Worm (Caenorhabditis elegans): ENCODE measurements around the gene lap-2.

lap-2 gene

DNA sequence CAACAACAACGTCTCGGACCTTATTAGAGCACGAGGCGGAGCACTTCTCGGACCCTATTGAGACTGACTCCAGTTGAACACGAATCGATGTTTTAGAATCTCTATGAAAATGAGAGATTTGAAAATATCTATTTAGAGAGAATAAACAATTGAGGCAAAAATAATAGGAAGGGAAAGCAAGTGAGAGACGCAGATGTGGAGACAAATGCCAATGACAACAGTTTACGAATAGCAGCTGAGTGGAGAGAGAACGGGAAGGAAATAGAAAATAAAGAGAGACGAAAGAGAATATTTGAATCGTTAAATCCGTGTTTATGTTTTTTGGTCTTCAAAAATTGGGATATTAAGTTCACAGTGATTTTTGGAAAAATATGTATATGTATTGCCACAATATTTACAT, 33.7 kb upstream of the lap-2 start (continued):
- peak; percentile 37 for TF ChIP-seq nhr-129 (tag; optimal IDR thresholded peaks at IDR 0.05)
- no peak for TF ChIP-seq nhr-21 (tag; optimal IDR thresholded peaks at IDR 0.05)

DNA sequence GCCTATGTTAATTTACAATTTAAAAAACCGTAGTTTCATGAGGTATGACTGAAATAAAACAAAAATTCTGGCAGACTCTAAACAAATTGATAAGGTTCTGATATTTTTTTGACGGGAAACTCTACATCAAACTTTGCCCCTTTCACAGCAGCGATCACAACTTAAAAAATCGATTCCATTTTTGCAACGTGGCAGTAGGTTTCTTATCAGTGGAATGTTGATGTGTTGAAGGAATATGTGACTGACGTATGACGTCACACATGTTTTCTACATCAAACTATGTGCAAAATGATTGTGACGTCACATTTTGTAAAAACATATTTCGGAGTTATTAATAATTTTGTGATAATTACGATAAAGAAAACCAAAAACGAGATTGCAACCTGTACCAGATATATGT, 31.6 kb upstream of the lap-2 start:
- TF ChIP-seq elt-1 (tag; optimal IDR thresholded peaks at IDR 0.05) (no peak), gmeb-1 (tag; optimal IDR thresholded peaks at IDR 0.05) (peak; percentile 22), crh-2 (tag; optimal IDR thresholded peaks at IDR 0.05) (peak; percentile 92), F13H6.1 (tag; optimal IDR thresholded peaks at IDR 0.05) (peak; percentile 42), aly-2 (tag; optimal IDR thresholded peaks at IDR 0.05) (no peak), fos-1 (tag; optimal IDR thresholded peaks at IDR 0.05) (peak; percentile 28), sma-9 (GFP tag; optimal IDR thresholded peaks at IDR 0.05) (peak; percentile 78), sma-9 (tag; optimal IDR thresholded peaks at IDR 0.05) (no peak)

DNA sequence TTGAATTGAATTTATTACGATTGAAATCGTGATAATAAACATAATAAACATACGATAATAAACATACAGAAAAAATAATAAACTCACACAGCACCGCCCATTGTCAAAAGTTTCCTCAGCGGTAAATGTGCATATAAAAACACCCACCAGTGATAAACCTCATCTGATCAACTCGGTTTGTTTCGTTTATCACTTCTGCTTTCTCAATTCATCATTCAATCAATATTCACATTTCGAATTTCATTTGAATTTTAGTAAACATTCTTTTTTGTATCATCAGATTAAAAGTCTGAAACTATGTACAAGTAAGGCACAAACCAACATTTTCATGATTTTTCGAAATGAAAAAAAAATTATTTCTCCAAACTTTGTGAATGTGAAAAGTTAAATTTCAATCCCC, 30.4 kb upstream of the lap-2 start, which contains the start of gene try-10:
TSS of gene try-10 (minus strand) at position 101 of the 400 bp plus-strand sequence.
- TF ChIP-seq blmp-1 (tag; optimal IDR thresholded peaks at IDR 0.05; ENCODE audit: insufficient read depth) (no peak), C34F6.9 (tag; optimal IDR thresholded peaks at IDR 0.05) (no peak), R02D3.7 (tag; optimal IDR thresholded peaks at IDR 0.05) (no peak), ztf-1 (GFP tag; conservative IDR thresholded peaks at IDR 0.05) (no peak), unc-39 (tag; optimal IDR thresholded peaks at IDR 0.05) (no peak), lin-13 (GFP tag; optimal IDR thresholded peaks at IDR 0.05) (no peak), lsy-2 (tag; optimal IDR thresholded peaks at IDR 0.05) (no peak), ZK546.5 (tag; optimal IDR thresholded peaks at IDR 0.05) (no peak)

DNA sequence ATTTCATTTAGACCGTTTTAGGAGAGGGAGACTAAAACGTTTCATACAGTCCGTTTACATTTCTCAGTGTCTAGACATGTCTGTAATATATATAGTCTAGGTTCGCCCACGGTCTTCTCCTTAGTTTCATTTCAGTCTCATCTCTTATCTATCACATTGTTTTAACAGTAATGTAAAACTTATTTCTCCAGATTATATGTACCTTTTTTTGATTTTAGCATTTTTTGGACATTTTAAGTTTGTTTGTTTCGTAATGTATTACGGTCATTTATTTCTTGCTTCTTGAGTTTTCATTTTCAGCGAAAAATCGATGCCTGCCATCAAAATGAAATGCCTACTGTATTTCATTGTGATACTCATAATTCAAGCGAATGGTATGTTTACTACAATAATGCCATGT, 29.7 kb upstream of the lap-2 start, which contains the start of gene F15B9.6:
TSS of gene F15B9.6 (plus strand) at position 301 of the 400 bp plus-strand sequence.
- no peak for TF ChIP-seq lin-13 (GFP tag; optimal IDR thresholded peaks at IDR 0.05)
- TF ChIP-seq ztf-1 (GFP tag; conservative IDR thresholded peaks at IDR 0.05) = no peak
- TF ChIP-seq snpc-4 (tag; optimal IDR thresholded peaks at IDR 0.05) = no peak
- TF ChIP-seq blmp-1 (tag; optimal IDR thresholded peaks at IDR 0.05; ENCODE audit: insufficient read depth) = no peak
- no peak for TF ChIP-seq sma-9 (GFP tag; optimal IDR thresholded peaks at IDR 0.05)
- no peak for TF ChIP-seq sma-9 (tag; optimal IDR thresholded peaks at IDR 0.05)
- TF ChIP-seq C34F6.9 (tag; optimal IDR thresholded peaks at IDR 0.05) = no peak
- TF ChIP-seq crh-2 (tag; optimal IDR thresholded peaks at IDR 0.05) = no peak
- TF ChIP-seq elt-1 (tag; optimal IDR thresholded peaks at IDR 0.05) = no peak
- no peak for TF ChIP-seq ztf-11 (tag; optimal IDR thresholded peaks at IDR 0.05)
- TF ChIP-seq unc-62 (GFP tag; optimal IDR thresholded peaks at IDR 0.05) = no peak
- no peak for TF ChIP-seq skn-1 (tag; optimal IDR thresholded peaks at IDR 0.05)
- no peak for TF ChIP-seq peb-1 (tag; optimal IDR thresholded peaks at IDR 0.05)
- no peak for TF ChIP-seq nhr-12 (tag; optimal IDR thresholded peaks at IDR 0.05)

DNA sequence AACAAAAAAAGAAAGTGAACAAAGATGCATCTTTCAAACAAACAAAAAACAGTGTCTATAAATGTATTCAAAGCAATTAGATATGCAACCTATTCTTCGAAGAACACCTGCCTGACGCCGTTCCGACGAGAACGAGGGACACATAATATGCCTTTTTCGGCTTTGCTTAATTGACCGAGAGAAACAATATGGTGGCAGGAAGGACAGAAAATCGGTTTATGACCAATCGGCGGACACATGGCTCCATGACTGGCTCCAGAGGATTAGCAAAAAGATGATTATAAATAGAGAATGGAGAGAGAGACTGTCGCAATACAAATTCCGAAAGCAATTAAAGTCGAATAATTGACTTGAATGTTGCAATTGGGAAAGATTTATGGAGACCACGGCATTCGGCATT, 25.3 kb upstream of the lap-2 start:
- no peak for TF ChIP-seq mbf-1 (tag; optimal IDR thresholded peaks at IDR 0.05)
- TF ChIP-seq nhr-6 (tag; optimal IDR thresholded peaks at IDR 0.05) = no peak
- TF ChIP-seq lsy-2 (tag; optimal IDR thresholded peaks at IDR 0.05) = no peak
- no peak for TF ChIP-seq unc-62 (GFP tag; optimal IDR thresholded peaks at IDR 0.05)

DNA sequence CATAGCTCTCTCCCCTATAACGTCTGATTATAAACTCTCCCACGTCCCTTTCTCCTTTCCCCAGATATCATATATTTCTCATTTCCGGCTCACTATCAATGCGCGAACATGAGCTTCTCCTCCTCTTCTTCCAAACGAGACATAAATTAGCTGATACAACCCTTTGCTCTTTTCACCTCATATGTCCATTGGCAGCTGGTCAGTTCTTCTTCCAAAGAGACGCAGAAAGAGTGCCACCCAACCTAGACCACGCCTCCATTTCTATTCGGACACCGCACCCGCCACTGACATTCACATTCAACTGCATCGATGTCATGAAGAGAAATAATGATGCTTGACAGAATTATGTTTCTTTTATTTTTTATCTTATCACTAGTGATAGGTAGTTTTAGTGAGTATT, 24.8 kb upstream of the lap-2 start, which contains the start of gene fmi-1:
TSS of gene fmi-1 (plus strand) at position 301 of the 400 bp plus-strand sequence.
- TF ChIP-seq unc-62 (GFP tag; optimal IDR thresholded peaks at IDR 0.05) (no peak), mbf-1 (tag; optimal IDR thresholded peaks at IDR 0.05) (no peak), nhr-12 (tag; optimal IDR thresholded peaks at IDR 0.05) (no peak), ztf-4 (tag; optimal IDR thresholded peaks at IDR 0.05) (no peak), R02D3.7 (tag; optimal IDR thresholded peaks at IDR 0.05) (no peak), mdl-1 (tag; optimal IDR thresholded peaks at IDR 0.05) (no peak), elt-3 (tag; optimal IDR thresholded peaks at IDR 0.05) (no peak), sem-4 (tag; optimal IDR thresholded peaks at IDR 0.05) (no peak), zag-1 (tag; optimal IDR thresholded peaks at IDR 0.05) (no peak)

DNA sequence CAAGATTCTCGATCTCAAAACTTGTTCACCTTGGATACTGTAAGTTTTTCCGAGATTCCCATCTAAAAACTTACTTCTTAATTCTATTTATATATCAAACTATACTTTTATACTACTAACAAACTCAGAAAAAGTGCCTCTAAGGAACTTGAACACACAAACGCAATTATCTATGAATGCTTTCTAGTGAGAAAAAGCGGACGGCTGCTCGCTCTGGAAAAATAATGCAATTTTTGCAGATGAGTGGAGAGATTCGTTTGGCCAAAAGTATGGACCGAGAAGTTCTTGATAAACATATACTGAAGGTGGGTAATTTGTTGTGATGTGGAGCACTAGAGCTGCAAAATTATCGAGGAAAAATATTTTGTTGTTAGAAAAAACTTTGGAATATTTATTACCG, 23.5 kb upstream of the lap-2 start:
- TF ChIP-seq sem-4 (tag; optimal IDR thresholded peaks at IDR 0.05) (no peak), sma-3 (GFP tag; optimal IDR thresholded peaks at IDR 0.05) (no peak), sma-9 (GFP tag; optimal IDR thresholded peaks at IDR 0.05) (no peak), sma-9 (tag; optimal IDR thresholded peaks at IDR 0.05) (no peak), elt-3 (tag; optimal IDR thresholded peaks at IDR 0.05) (no peak), Y55F3AM.14 (GFP tag; optimal IDR thresholded peaks at IDR 0.05) (no peak), dmd-4 (tag; optimal IDR thresholded peaks at IDR 0.05) (no peak), egl-27 (tag; optimal IDR thresholded peaks at IDR 0.05) (no peak), C34F6.9 (tag; optimal IDR thresholded peaks at IDR 0.05) (no peak), mab-5 (tag; optimal IDR thresholded peaks at IDR 0.05) (no peak), ama-1 (optimal IDR thresholded peaks at IDR 0.05) (no peak), ztf-1 (GFP tag; conservative IDR thresholded peaks at IDR 0.05) (no peak), ceh-16 (tag; optimal IDR thresholded peaks at IDR 0.05) (no peak), fos-1 (tag; optimal IDR thresholded peaks at IDR 0.05) (no peak)

Data from whole organism, L2 larva.